Worm (Caenorhabditis elegans): ENCODE data around the gene hif-1.

Gene hif-1

ce11 chrV:20790011-20790410, 9.8 kb downstream of the hif-1 start, which contains the start of gene Y44A6D.1:
TSS of gene Y44A6D.1 (minus strand) at chrV:20790033.
- TF ChIP-seq ceh-6 (GFP tag; optimal IDR thresholded peaks at IDR 0.05): no peak
- no peak for TF ChIP-seq hlh-30 (tag; optimal IDR thresholded peaks at IDR 0.05; ENCODE audit: insufficient read depth)
- no peak for TF ChIP-seq syd-9 (tag; optimal IDR thresholded peaks at IDR 0.05)
- TF ChIP-seq fkh-10 (GFP tag; optimal IDR thresholded peaks at IDR 0.05): no peak
- TF ChIP-seq sox-2 (GFP tag; IDR thresholded peaks at IDR 0.05): no peak
- no peak for TF ChIP-seq unc-3 (GFP tag; conservative IDR thresholded peaks at IDR 0.05)
- TF ChIP-seq unc-3 (tag; optimal IDR thresholded peaks at IDR 0.05): no peak
- TF ChIP-seq ama-1 (optimal IDR thresholded peaks at IDR 0.05): no peak
- no peak for TF ChIP-seq dmd-4 (tag; optimal IDR thresholded peaks at IDR 0.05; ENCODE audit: borderline replicate concordance)
- no peak for TF ChIP-seq mec-3 (tag; optimal IDR thresholded peaks at IDR 0.05; ENCODE audit: borderline replicate concordance)
- TF ChIP-seq ztf-16 (tag; optimal IDR thresholded peaks at IDR 0.05): no peak

DNA sequence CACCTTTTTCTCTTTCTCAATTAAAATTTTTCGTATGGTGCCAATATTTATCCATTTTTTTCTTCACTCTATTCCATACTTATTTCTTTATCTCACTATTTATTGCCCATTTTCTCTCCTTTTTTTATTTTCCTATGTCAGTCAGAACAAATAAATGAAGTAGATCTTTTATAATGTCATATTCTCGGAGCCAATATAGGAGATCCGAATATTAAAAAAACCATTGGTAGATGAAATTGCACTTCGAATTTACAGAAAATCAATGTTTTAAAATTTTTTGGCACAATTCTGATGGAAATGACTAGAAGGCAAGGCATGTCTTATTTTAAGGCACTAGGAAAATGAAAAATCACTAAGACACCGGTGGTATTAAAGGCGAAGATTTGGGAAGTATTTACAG, 10.4 kb downstream of the hif-1 start:
- TF ChIP-seq sox-2 (GFP tag; IDR thresholded peaks at IDR 0.05) (no peak), T23F11.4 (GFP tag; optimal IDR thresholded peaks at IDR 0.05) (no peak), ceh-30 (tag; optimal IDR thresholded peaks at IDR 0.05) (no peak), lim-6 (tag; optimal IDR thresholded peaks at IDR 0.05) (no peak), ceh-31 (tag; optimal IDR thresholded peaks at IDR 0.05) (no peak), hlh-6 (tag; optimal IDR thresholded peaks at IDR 0.05) (no peak), rnt-1 (tag; optimal IDR thresholded peaks at IDR 0.05) (no peak), che-1 (tag; optimal IDR thresholded peaks at IDR 0.05) (no peak)

DNA sequence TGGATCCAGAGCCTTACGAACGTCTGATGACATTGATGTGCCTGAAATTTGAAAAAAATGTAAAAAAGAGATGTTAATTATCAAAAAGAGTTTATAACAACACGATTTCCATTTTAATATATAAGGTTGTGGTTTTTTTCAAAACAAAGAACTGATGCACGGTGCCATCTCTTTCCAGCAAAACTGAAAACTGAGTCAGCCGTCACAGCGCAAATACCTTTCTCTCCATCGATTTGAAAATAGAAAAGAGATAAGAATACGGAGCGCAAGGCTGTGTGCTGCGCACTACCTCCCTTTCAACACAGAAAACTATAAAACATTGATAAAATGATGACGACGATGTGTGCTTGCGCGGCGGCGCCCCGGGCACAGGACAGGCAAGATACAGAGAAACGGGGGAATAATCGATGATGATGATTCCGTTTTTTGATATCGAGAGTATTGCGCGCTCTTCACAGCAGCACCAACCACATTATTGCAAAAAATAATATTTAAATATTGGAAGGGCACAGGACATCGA, 12.2 kb downstream of the hif-1 start, which contains the start of gene Y44A6D.3:
TSS of gene Y44A6D.3 (minus strand) at position 51 of the 520 bp plus-strand sequence.
- TF ChIP-seq npax-4 (tag; optimal IDR thresholded peaks at IDR 0.05): no peak
- no peak for TF ChIP-seq sox-4 (tag; optimal IDR thresholded peaks at IDR 0.05)
- TF ChIP-seq ref-2 (tag; optimal IDR thresholded peaks at IDR 0.05): no peak
- TF ChIP-seq ceh-2 (tag; optimal IDR thresholded peaks at IDR 0.05): no peak

- TF ChIP-seq unc-86 (tag; optimal IDR thresholded peaks at IDR 0.05) (no peak), ceh-18 (tag; optimal IDR thresholded peaks at IDR 0.05) (peak; percentile 92), hlh-30 (tag; optimal IDR thresholded peaks at IDR 0.05; ENCODE audit: insufficient read depth) (no peak), rnt-1 (tag; optimal IDR thresholded peaks at IDR 0.05) (peak; percentile 62), syd-9 (tag; optimal IDR thresholded peaks at IDR 0.05) (peak; percentile 29), madf-2 (tag; optimal IDR thresholded peaks at IDR 0.05) (no peak), C38D4.7 (GFP tag; optimal IDR thresholded peaks at IDR 0.05) (no peak), nfya-1 (tag; optimal IDR thresholded peaks at IDR 0.05) (peak; percentile 17), elt-2 (tag; optimal IDR thresholded peaks at IDR 0.05) (no peak), ceh-34 (tag; optimal IDR thresholded peaks at IDR 0.05) (peak; percentile 29), pqm-1 (tag; optimal IDR thresholded peaks at IDR 0.05) (no peak), pat-9 (tag; optimal IDR thresholded peaks at IDR 0.05) (peak; percentile 45)
Observed at ce11 chrV:20793761-20794160, 13.6 kb downstream of the hif-1 start.

ce11 chrV:20797918-20798317, 17.7 kb downstream of the hif-1 start, which contains the start of gene sdf-9:
TSS of gene sdf-9 (plus strand) at chrV:20798218.
- TF ChIP-seq tbx-2 (tag; optimal IDR thresholded peaks at IDR 0.05): no peak
- TF ChIP-seq ahr-1 (tag; optimal IDR thresholded peaks at IDR 0.05): no peak
- TF ChIP-seq pag-3 (tag; optimal IDR thresholded peaks at IDR 0.05; ENCODE audit: borderline replicate concordance): no peak
- no peak for TF ChIP-seq nfya-1 (tag; optimal IDR thresholded peaks at IDR 0.05)
- no peak for TF ChIP-seq syd-9 (tag; optimal IDR thresholded peaks at IDR 0.05)
- no peak for TF ChIP-seq ets-4 (tag; optimal IDR thresholded peaks at IDR 0.05)
- TF ChIP-seq sdc-2 (tag; optimal IDR thresholded peaks at IDR 0.05): no peak
- no peak for TF ChIP-seq odd-2 (tag; optimal IDR thresholded peaks at IDR 0.05)
- no peak for TF ChIP-seq pha-4 (tag; optimal IDR thresholded peaks at IDR 0.05)
- TF ChIP-seq ttx-3 (tag; optimal IDR thresholded peaks at IDR 0.05): no peak
- TF ChIP-seq Y22D7AL.16 (tag; optimal IDR thresholded peaks at IDR 0.05): no peak
- TF ChIP-seq fkh-6 (tag; optimal IDR thresholded peaks at IDR 0.05): no peak
- no peak for TF ChIP-seq lin-11 (tag; optimal IDR thresholded peaks at IDR 0.05)
- TF ChIP-seq gmeb-2 (tag; optimal IDR thresholded peaks at IDR 0.05): no peak
- TF ChIP-seq unc-3 (GFP tag; conservative IDR thresholded peaks at IDR 0.05): no peak
- TF ChIP-seq unc-3 (tag; optimal IDR thresholded peaks at IDR 0.05): no peak
- TF ChIP-seq unc-86 (tag; optimal IDR thresholded peaks at IDR 0.05): no peak
- no peak for TF ChIP-seq eyg-1 (tag; optimal IDR thresholded peaks at IDR 0.05)
- no peak for TF ChIP-seq zip-5 (tag; optimal IDR thresholded peaks at IDR 0.05)
- no peak for TF ChIP-seq ceh-30 (tag; optimal IDR thresholded peaks at IDR 0.05)
- no peak for TF ChIP-seq elt-4 (tag; optimal IDR thresholded peaks at IDR 0.05)

Measured in whole organism, late embryonic.